Worm (Caenorhabditis elegans) whole organism, midembryonic: Measurements from ENCODE around the gene srh-265.

Experiments used
- T22C8.4 ChIP-seq: fragments of 200-800 bp; sonication (Bioruptor generic); IDR thresholded peaks from 2 replicates; pipeline ENCODE4 v1.3.6; 2022; ENCODE audit warnings: missing genetic modification characterization, missing compliant biosample characterization
- cog-1 ChIP-seq: sonication (generic microtip); optimal IDR thresholded peaks from 2 replicates; lab custom pipeline; 2016; ENCODE audit warnings: missing genetic modification characterization, missing compliant biosample characterization
- flt-1 ChIP-seq: fragments of 200-800 bp; sonication (Bioruptor generic); IDR thresholded peaks from 2 replicates; pipeline ENCODE4 v1.3.6; 2022; ENCODE audit warnings: missing genetic modification characterization, missing compliant biosample characterization
- klf-2 ChIP-seq: fragments of 200-800 bp; sonication (Bioruptor generic); conservative IDR thresholded peaks from 2 replicates; pipeline ENCODE4 v1.3.6; 2022; ENCODE audit warnings: missing genetic modification reagents, missing genetic modification characterization, missing compliant biosample characterization
- med-1 ChIP-seq: sonication (generic microtip); optimal IDR thresholded peaks from 2 replicates; lab custom pipeline; 2017; ENCODE audit warnings: missing genetic modification characterization, mild to moderate bottlenecking, missing compliant biosample characterization, antibody characterized with exemption, missing genetic modification reagents; ENCODE audit not compliant: insufficient read depth
- ref-1 ChIP-seq: fragments of 200-800 bp; sonication (Bioruptor generic); conservative IDR thresholded peaks from 2 replicates; pipeline ENCODE4 v1.3.6; 2022; ENCODE audit warnings: missing genetic modification reagents, missing genetic modification characterization, missing compliant biosample characterization
- tab-1 ChIP-seq: fragments of 200-800 bp; sonication (Bioruptor generic); IDR thresholded peaks from 2 replicates; pipeline ENCODE4 v1.3.6; 2022; ENCODE audit warnings: missing genetic modification characterization, missing compliant biosample characterization
- ztf-23 ChIP-seq: fragments of 200-800 bp; sonication (Bioruptor generic); IDR thresholded peaks from 2 replicates; pipeline ENCODE4 v1.3.6; 2022; ENCODE audit warnings: missing genetic modification reagents, missing genetic modification characterization, missing compliant biosample characterization
- ztf-29 ChIP-seq: fragments of 200-800 bp; sonication (Bioruptor generic); IDR thresholded peaks from 2 replicates; pipeline ENCODE4 v1.3.6; 2022; ENCODE audit warnings: missing genetic modification reagents, missing genetic modification characterization, missing compliant biosample characterization

The srh-265 gene

DNA sequence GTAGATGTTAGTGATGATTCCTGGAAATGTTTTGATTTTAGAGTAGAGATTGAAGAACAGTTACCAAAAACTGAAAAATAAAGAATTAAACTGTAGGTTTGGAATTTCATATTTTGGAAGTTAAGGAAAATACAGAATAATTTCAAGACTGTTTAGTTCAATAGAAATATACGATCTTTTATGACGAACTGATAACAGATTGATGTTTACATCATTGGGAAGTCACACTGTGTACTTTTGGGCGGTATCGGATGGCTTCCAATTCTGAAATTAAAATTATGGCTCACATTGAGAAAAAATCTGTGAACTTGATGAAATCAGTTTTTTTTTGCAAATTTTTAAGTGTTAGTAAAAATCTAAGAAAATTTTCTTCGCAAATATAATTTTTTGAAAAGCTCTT, 16.4 kb downstream of the srh-265 start, which contains the start of gene T26H5.8:
Gene T26H5.8 (minus strand): TSS at position 270 of the 400 bp plus-strand sequence.
- TF ChIP-seq ztf-23 (GFP tag; lab: Robert Waterston, UW): no peak
- no peak for TF ChIP-seq cog-1 (tag; lab: Kevin White, UChicago)
- TF ChIP-seq klf-2 (GFP tag; lab: Robert Waterston, UW): no peak
- TF ChIP-seq ref-1 (GFP tag; lab: Robert Waterston, UW): no peak
- TF ChIP-seq tab-1 (GFP tag; lab: Robert Waterston, UW): no peak
- TF ChIP-seq ztf-29 (GFP tag; lab: Robert Waterston, UW): no peak
- no peak for TF ChIP-seq med-1 (GFP tag; lab: Kevin White, UChicago)
- no peak for TF ChIP-seq flt-1 (GFP tag; lab: Robert Waterston, UW)

DNA sequence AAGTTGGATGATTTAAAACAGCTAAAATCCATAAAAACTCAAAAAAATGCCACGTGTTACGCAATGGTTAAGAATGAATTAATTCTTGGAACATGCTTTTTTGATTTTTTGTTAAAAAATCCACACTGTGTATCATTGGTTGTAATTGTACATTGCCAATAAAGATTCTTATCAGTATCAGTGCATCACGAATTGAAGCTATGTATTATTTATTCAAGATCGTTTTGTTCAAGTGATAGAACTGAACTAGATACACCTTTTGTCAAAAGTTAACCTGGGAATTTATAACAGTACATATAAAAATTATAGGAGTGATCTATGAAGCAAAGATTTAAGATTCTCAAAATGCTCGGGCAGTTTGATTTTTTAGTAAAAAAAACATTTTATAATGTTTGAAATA, 18.6 kb downstream of the srh-265 start:
- TF ChIP-seq T22C8.4: no peak
- TF ChIP-seq ztf-23 (GFP tag; lab: Robert Waterston, UW): no peak
- TF ChIP-seq med-1 (GFP tag; lab: Kevin White, UChicago): no peak
- no peak for TF ChIP-seq cog-1 (tag; lab: Kevin White, UChicago)
- no peak for TF ChIP-seq klf-2 (GFP tag; lab: Robert Waterston, UW)
- TF ChIP-seq ref-1 (GFP tag; lab: Robert Waterston, UW): no peak
- no peak for TF ChIP-seq flt-1 (GFP tag; lab: Robert Waterston, UW)
- no peak for TF ChIP-seq tab-1 (GFP tag; lab: Robert Waterston, UW)
- TF ChIP-seq ztf-29 (GFP tag; lab: Robert Waterston, UW): no peak

DNA sequence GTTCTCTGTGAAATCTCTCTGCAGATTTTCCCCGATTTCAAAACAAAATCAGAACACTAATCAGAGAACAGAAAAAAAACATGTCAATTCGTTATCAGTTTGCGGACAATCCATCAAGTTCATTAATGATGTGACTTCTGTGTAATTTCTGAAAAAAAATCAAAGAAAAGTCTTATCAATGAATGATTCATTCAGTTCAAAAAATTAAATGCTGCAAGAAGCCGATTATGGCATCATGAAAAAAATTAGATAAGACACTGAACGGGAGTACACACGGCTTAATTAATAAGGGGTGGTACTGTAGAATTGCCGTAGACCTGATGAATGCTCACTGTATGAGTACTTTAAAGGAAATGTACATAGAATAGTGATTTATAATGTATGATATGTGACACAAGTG, 20.1 kb downstream of the srh-265 start:
- no peak for TF ChIP-seq klf-2 (GFP tag; lab: Robert Waterston, UW)
- TF ChIP-seq cog-1 (tag; lab: Kevin White, UChicago): no peak
- TF ChIP-seq med-1 (GFP tag; lab: Kevin White, UChicago): no peak

DNA sequence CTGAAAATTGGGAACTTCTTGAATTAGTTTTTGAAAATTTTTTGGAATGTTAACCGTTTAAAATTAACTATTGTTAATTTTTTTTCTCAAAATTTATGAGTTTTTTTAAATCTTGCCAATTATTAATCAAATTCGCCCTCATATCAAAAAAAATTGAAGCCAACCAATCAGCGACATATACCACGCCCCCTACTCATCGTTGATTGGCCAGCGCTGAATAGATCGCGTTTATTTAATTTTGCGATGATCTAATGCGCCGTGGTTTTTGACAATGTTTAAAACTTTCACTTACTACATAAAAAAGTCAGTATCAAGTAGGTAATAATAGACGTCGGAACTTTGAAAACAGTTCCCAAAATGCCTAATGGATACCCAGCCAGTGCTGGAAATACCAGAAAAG, 26.3 kb downstream of the srh-265 start:
- TF ChIP-seq med-1 (GFP tag; lab: Kevin White, UChicago): no peak

DNA sequence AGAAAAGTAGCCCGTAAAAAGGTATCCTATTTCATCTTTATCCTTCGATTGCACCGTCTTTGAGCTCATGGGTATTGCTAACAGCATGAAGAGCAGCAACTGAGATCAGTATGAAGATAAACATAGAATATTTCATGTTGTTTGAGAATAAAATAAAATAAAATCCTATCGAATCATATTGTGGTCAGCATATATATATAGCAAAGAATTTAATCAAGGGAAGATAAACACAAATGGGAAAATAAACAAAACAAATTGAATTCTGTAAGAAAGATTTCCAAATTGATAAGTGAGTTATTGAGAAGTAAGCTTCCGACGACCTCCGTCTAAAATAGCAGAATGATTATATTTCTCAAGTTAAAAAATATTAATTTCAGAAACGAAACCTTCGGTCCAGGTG, 27.7 kb downstream of the srh-265 start, which contains the start of gene T26H5.10:
Gene T26H5.10 (minus strand): TSS at position 101 of the 400 bp plus-strand sequence.
- no peak for TF ChIP-seq ref-1 (GFP tag; lab: Robert Waterston, UW)

DNA sequence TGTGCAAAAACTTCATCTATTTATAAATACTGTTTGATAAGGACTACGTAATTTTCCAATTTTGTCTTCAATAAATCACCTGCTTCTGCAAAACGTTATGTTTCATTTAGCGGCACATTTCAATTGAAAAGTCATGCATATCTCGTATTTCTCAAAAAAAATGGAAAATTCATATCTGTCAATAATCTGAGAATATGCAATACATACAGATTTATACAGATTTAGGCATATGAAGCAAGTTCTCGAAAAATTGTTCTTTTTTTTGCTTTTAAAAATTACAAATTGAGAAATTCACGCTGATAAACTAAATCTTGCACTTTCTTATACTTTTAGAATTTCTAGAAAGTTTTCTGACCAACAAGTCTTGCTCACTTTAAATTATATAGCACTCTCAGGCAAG, 28.1 kb downstream of the srh-265 start, which contains the start of gene T26H5.11:
Gene T26H5.11 (minus strand): TSS at position 101 of the 400 bp plus-strand sequence.
- TF ChIP-seq med-1 (GFP tag; lab: Kevin White, UChicago) (no peak), tab-1 (GFP tag; lab: Robert Waterston, UW) (no peak), cog-1 (tag; lab: Kevin White, UChicago) (no peak), ztf-29 (GFP tag; lab: Robert Waterston, UW) (no peak), ztf-23 (GFP tag; lab: Robert Waterston, UW) (no peak), flt-1 (GFP tag; lab: Robert Waterston, UW) (no peak), klf-2 (GFP tag; lab: Robert Waterston, UW) (no peak), T22C8.4 (no peak), ref-1 (GFP tag; lab: Robert Waterston, UW) (no peak)

DNA sequence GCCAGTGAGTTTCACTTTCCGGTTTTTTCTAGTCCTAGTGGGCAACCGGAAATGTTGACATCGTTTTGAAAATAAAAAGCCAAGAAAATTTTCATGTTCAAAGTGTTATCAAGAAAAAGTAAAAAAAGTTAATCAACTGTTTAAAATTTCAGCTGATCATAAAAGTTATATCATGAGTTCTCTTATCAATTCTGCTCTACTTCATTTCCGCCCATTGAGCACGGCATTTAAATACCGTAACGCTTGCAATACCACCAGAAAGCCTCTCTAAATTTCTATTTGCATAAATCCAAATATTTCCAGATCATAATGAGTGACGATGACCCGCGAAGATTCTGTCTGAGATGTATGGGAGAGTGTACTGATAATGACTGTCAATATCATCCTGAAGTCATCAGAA, 28.6 kb downstream of the srh-265 start, which contains the start of gene T26H5.9:
Gene T26H5.9 (plus strand): TSS at position 302 of the 400 bp plus-strand sequence.
- TF ChIP-seq tab-1 (GFP tag; lab: Robert Waterston, UW) (no peak), ztf-29 (GFP tag; lab: Robert Waterston, UW) (no peak), T22C8.4 (no peak), flt-1 (GFP tag; lab: Robert Waterston, UW) (no peak), cog-1 (tag; lab: Kevin White, UChicago) (no peak), klf-2 (GFP tag; lab: Robert Waterston, UW) (no peak), ztf-23 (GFP tag; lab: Robert Waterston, UW) (no peak), ref-1 (GFP tag; lab: Robert Waterston, UW) (no peak), med-1 (GFP tag; lab: Kevin White, UChicago) (no peak)

DNA sequence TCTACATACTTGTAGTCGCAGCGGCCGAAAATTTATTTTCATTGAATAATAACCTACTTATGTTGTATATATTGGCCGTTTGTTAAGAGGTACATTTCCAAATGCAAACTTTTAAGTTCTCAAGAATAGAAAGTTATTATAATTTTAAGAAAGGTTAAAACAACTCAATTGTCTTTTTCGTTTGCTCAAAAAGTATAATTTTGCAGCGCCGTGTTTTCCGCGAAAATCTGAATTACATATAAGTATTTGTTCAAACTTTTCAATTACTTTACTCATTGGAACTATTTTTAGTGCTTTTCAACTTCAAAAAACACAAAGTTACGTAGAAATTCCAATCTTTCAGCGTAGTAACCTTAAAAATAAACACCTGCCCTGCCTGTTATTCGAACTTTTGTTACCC, 29.4 kb downstream of the srh-265 start, which contains the start of gene srh-239:
Gene srh-239 (plus strand): TSS at position 301 of the 400 bp plus-strand sequence.
- TF ChIP-seq ztf-23 (GFP tag; lab: Robert Waterston, UW) (no peak), med-1 (GFP tag; lab: Kevin White, UChicago) (no peak), flt-1 (GFP tag; lab: Robert Waterston, UW) (no peak), klf-2 (GFP tag; lab: Robert Waterston, UW) (no peak), tab-1 (GFP tag; lab: Robert Waterston, UW) (no peak), ztf-29 (GFP tag; lab: Robert Waterston, UW) (no peak), ref-1 (GFP tag; lab: Robert Waterston, UW) (no peak), T22C8.4 (no peak), cog-1 (tag; lab: Kevin White, UChicago) (no peak)

DNA sequence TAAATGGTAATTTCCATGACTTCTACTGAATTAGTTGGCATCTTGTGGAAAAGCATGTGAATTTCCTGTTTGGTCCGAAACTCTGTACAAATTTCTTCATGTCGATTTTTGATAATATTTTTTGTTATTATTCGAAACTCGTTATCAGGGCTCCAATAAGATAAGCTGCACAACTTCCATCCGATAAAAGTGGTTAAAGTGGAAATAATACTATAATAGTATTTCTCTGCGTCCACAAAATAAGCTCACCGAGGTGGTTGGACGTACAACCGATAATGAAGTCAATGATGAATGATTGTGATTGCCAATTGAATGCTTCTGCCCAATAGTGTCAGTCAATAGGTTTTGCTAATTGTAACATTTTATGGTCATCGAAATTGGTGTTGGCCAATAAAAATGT, 32.4 kb downstream of the srh-265 start, which contains the start of gene T26H5.4:
Gene T26H5.4 (minus strand): TSS at position 294 of the 400 bp plus-strand sequence.
- no peak for TF ChIP-seq ztf-29 (GFP tag; lab: Robert Waterston, UW)
- TF ChIP-seq med-1 (GFP tag; lab: Kevin White, UChicago): no peak
- no peak for TF ChIP-seq ref-1 (GFP tag; lab: Robert Waterston, UW)
- no peak for TF ChIP-seq ztf-23 (GFP tag; lab: Robert Waterston, UW)
- no peak for TF ChIP-seq klf-2 (GFP tag; lab: Robert Waterston, UW)
- no peak for TF ChIP-seq flt-1 (GFP tag; lab: Robert Waterston, UW)
- TF ChIP-seq T22C8.4: no peak
- no peak for TF ChIP-seq cog-1 (tag; lab: Kevin White, UChicago)
- no peak for TF ChIP-seq tab-1 (GFP tag; lab: Robert Waterston, UW)

DNA sequence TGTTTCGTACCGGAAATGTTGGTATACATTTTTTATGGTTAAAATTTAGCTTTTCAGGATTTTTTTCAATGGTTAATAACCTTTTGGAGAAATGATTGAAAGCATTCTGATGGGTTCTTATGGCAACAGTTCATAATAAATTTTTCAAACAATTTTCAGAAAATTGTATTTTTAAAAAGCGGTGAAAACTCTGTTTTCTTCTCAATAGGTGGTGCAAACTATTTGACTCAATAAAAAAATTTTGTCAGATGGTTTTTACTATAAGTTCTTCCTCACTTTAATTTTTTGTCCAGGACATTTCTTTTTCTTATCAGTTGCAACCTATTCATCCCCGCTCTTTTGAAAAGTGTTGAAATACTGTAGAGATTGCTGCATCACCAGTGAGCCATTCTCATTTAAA, 32.8 kb downstream of the srh-265 start, which contains the start of gene T26H5.14:
Gene T26H5.14 (plus strand): TSS at position 301 of the 400 bp plus-strand sequence.
- TF ChIP-seq cog-1 (tag; lab: Kevin White, UChicago) (no peak), tab-1 (GFP tag; lab: Robert Waterston, UW) (no peak), ztf-23 (GFP tag; lab: Robert Waterston, UW) (no peak), ztf-29 (GFP tag; lab: Robert Waterston, UW) (no peak), flt-1 (GFP tag; lab: Robert Waterston, UW) (no peak), T22C8.4 (no peak), med-1 (GFP tag; lab: Kevin White, UChicago) (no peak), klf-2 (GFP tag; lab: Robert Waterston, UW) (no peak), ref-1 (GFP tag; lab: Robert Waterston, UW) (no peak)
